Fruit fly (Drosophila melanogaster) whole organism, embryonic: ENCODE data around the gene CG4593.

Source experiments
- ATbp ChIP-seq: fragments of 200-800 bp; sonication (Bioruptor generic); optimal IDR thresholded peaks from 2 replicates; lab custom pipeline; 2017; ENCODE audit warnings: missing biosample characterization, mild to moderate bottlenecking, missing genetic modification characterization, missing genetic modification reagents
- Abd-B ChIP-seq: fragments of 200-800 bp; sonication (Bioruptor generic); optimal IDR thresholded peaks from 2 replicates; lab custom pipeline; 2018; ENCODE audit warnings: missing biosample characterization, mild to moderate bottlenecking, missing genetic modification characterization, moderate library complexity
- CG10431 ChIP-seq: fragments of 200-800 bp; sonication (Bioruptor generic); optimal IDR thresholded peaks from 3 replicates; lab custom pipeline; 2018; ENCODE audit warnings: missing biosample characterization, mild to moderate bottlenecking, missing genetic modification characterization
- CG11398 ChIP-seq: fragments of 200-800 bp; sonication (Bioruptor generic); optimal IDR thresholded peaks from 2 replicates; lab custom pipeline; 2016; ENCODE audit warnings: missing biosample characterization, missing genetic modification characterization
- CG11504 ChIP-seq: fragments of 200-800 bp; sonication (Bioruptor generic); optimal IDR thresholded peaks from 3 replicates; lab custom pipeline; 2019; ENCODE audit warnings: missing biosample characterization, mild to moderate bottlenecking, missing genetic modification characterization, moderate library complexity
- CG12155 ChIP-seq: fragments of 200-800 bp; sonication (Bioruptor generic); optimal IDR thresholded peaks from 3 replicates; lab custom pipeline; 2016; ENCODE audit warnings: missing biosample characterization, missing genetic modification characterization
- CG12391 ChIP-seq: fragments of 200-800 bp; sonication (Bioruptor generic); optimal IDR thresholded peaks from 3 replicates; lab custom pipeline; 2018; ENCODE audit warnings: missing biosample characterization, mild to moderate bottlenecking, missing genetic modification characterization, moderate library complexity
- CG13123 ChIP-seq: fragments of 200-800 bp; sonication (Bioruptor generic); optimal IDR thresholded peaks from 2 replicates; lab custom pipeline; 2016; ENCODE audit warnings: missing biosample characterization, missing genetic modification characterization
- CG16813 ChIP-seq: fragments of 200-800 bp; sonication (Bioruptor generic); IDR thresholded peaks from 3 replicates; pipeline ENCODE4 v1.3.6; 2022; ENCODE audit warnings: missing biosample characterization, missing genetic modification characterization; ENCODE audit not compliant: partially characterized antibody
- CG17328 ChIP-seq: fragments of 200-800 bp; sonication (Bioruptor generic); IDR thresholded peaks from 2 replicates; pipeline ENCODE4 v1.3.6; 2022; ENCODE audit warnings: missing biosample characterization, missing genetic modification characterization
- CG17829 ChIP-seq: fragments of 200-800 bp; optimal IDR thresholded peaks from 2 replicates; lab custom pipeline; 2019; ENCODE audit warnings: missing biosample characterization, mild to moderate bottlenecking, missing genetic modification characterization, moderate library complexity
- CG30403 ChIP-seq: fragments of 200-800 bp; sonication (Bioruptor generic); optimal IDR thresholded peaks from 3 replicates; lab custom pipeline; 2016; ENCODE audit warnings: missing biosample characterization, missing genetic modification characterization
- CG32767 ChIP-seq: fragments of 200-800 bp; sonication (Bioruptor generic); IDR thresholded peaks from 2 replicates; pipeline ENCODE4 v1.3.6; 2022; ENCODE audit warnings: missing biosample characterization, missing genetic modification characterization
- CG43689 ChIP-seq: fragments of 200-800 bp; sonication (Bioruptor generic); IDR thresholded peaks from 2 replicates; pipeline ENCODE4 v1.3.6; 2022; ENCODE audit warnings: missing biosample characterization, missing genetic modification characterization
- CG4424 ChIP-seq: fragments of 200-800 bp; sonication (Bioruptor generic); optimal IDR thresholded peaks from 3 replicates; lab custom pipeline; 2016; ENCODE audit warnings: missing biosample characterization, missing genetic modification characterization
- CG5180 ChIP-seq: fragments of 200-800 bp; sonication (Bioruptor generic); optimal IDR thresholded peaks from 3 replicates; lab custom pipeline; 2017; ENCODE audit warnings: missing biosample characterization, missing genetic modification characterization, mild to moderate bottlenecking, moderate library complexity, missing genetic modification reagents
- CTCF ChIP-seq: fragments of 200-800 bp; sonication (Bioruptor generic); optimal IDR thresholded peaks from 2 replicates; lab custom pipeline; 2017; ENCODE audit warnings: missing biosample characterization, mild to moderate bottlenecking, missing genetic modification characterization, moderate library complexity
- CoRest ChIP-seq: fragments of 200-800 bp; sonication (Bioruptor generic); optimal IDR thresholded peaks from 3 replicates; lab custom pipeline; 2018; ENCODE audit warnings: missing biosample characterization, mild to moderate bottlenecking, missing genetic modification characterization, moderate library complexity
- D19A ChIP-seq: fragments of 200-800 bp; optimal IDR thresholded peaks from 3 replicates; lab custom pipeline; 2019; ENCODE audit warnings: missing biosample characterization, mild to moderate bottlenecking, missing genetic modification characterization, moderate library complexity
- Doc3 ChIP-seq: fragments of 200-800 bp; sonication (Bioruptor generic); IDR thresholded peaks from 3 replicates; pipeline ENCODE4 v1.3.6; 2022; ENCODE audit warnings: missing biosample characterization, missing genetic modification characterization; ENCODE audit not compliant: partially characterized antibody
- Dref ChIP-seq: fragments of 200-800 bp; sonication (Bioruptor generic); IDR thresholded peaks from 2 replicates; pipeline ENCODE4 v1.3.6; 2022; ENCODE audit warnings: missing biosample characterization, missing genetic modification characterization
- Elba2 ChIP-seq: fragments of 200-800 bp; sonication (Bioruptor generic); optimal IDR thresholded peaks from 3 replicates; lab custom pipeline; 2016; ENCODE audit warnings: missing biosample characterization, missing genetic modification characterization
- Ets65A ChIP-seq: fragments of 200-800 bp; sonication (Bioruptor generic); peaks from one replicate; lab custom pipeline; 2016; ENCODE audit warnings: missing biosample characterization, missing genetic modification characterization
- H2.0 ChIP-seq: fragments of 200-800 bp; sonication (Bioruptor generic); IDR thresholded peaks from 2 replicates; pipeline ENCODE4 v1.3.6; 2022; ENCODE audit warnings: missing biosample characterization, missing genetic modification characterization
- HLH3B ChIP-seq: fragments of 200-800 bp; sonication (Bioruptor generic); IDR thresholded peaks from 2 replicates; pipeline ENCODE4 v1.3.6; 2022; ENCODE audit warnings: missing biosample characterization, missing genetic modification characterization
- Hmx ChIP-seq: fragments of 200-800 bp; sonication (Bioruptor generic); optimal IDR thresholded peaks from 2 replicates; lab custom pipeline; 2016; ENCODE audit warnings: missing biosample characterization, missing genetic modification characterization
- MESR4 ChIP-seq: fragments of 200-800 bp; sonication (Bioruptor generic); optimal IDR thresholded peaks from 2 replicates; lab custom pipeline; 2018; ENCODE audit warnings: missing biosample characterization, mild to moderate bottlenecking, missing genetic modification characterization, moderate library complexity
- Max ChIP-seq: fragments of 200-800 bp; sonication (Bioruptor generic); optimal IDR thresholded peaks from 2 replicates; lab custom pipeline; 2016; ENCODE audit warnings: missing biosample characterization, mild to moderate bottlenecking, missing genetic modification characterization
- NFAT ChIP-seq: fragments of 200-800 bp; sonication (Bioruptor generic); IDR thresholded peaks from 2 replicates; pipeline ENCODE4 v1.3.6; 2022; ENCODE audit warnings: missing biosample characterization, missing genetic modification characterization
- Optix ChIP-seq: fragments of 200-800 bp; sonication (Bioruptor generic); IDR thresholded peaks from 3 replicates; pipeline ENCODE4 v1.3.6; 2022; ENCODE audit warnings: missing biosample characterization, missing genetic modification characterization
- Ptx1 ChIP-seq: fragments of 200-800 bp; sonication (Bioruptor generic); IDR thresholded peaks from 2 replicates; pipeline ENCODE4 v1.3.6; 2022; ENCODE audit warnings: missing biosample characterization, missing genetic modification characterization
- TFAM ChIP-seq: fragments of 200-800 bp; sonication (Bioruptor generic); optimal IDR thresholded peaks from 2 replicates; lab custom pipeline; 2017; ENCODE audit warnings: missing biosample characterization, missing genetic modification characterization, inconsistent platforms
- Tbp ChIP-seq: fragments of >200 bp; optimal IDR thresholded peaks from 2 replicates; lab custom pipeline; 2018; ENCODE audit warnings: missing biosample characterization, missing genetic modification characterization
- amos ChIP-seq: fragments of 200-800 bp; sonication (Bioruptor generic); IDR thresholded peaks from 2 replicates; pipeline ENCODE4 v1.3.6; 2022; ENCODE audit warnings: missing biosample characterization, missing genetic modification characterization; ENCODE audit not compliant: partially characterized antibody
- ato ChIP-seq: fragments of 200-800 bp; sonication (Bioruptor generic); IDR thresholded peaks from 2 replicates; pipeline ENCODE4 v1.3.6; 2022; ENCODE audit warnings: missing biosample characterization, missing genetic modification characterization; ENCODE audit not compliant: partially characterized antibody
- fd96Cb ChIP-seq: fragments of 200-800 bp; sonication (Bioruptor generic); optimal IDR thresholded peaks from 2 replicates; lab custom pipeline; 2018; ENCODE audit warnings: missing biosample characterization, mild to moderate bottlenecking, missing genetic modification characterization, moderate library complexity
- fu2 ChIP-seq: fragments of 200-800 bp; sonication (Bioruptor generic); optimal IDR thresholded peaks from 2 replicates; lab custom pipeline; 2016; ENCODE audit warnings: missing biosample characterization, missing genetic modification characterization
- grn ChIP-seq: fragments of 200-800 bp; sonication (Bioruptor generic); optimal IDR thresholded peaks from 3 replicates; lab custom pipeline; 2017; ENCODE audit warnings: missing biosample characterization, missing genetic modification characterization
- hkb ChIP-seq, 2 experiments: fragments of 200-800 bp in 1 of 2; fragments of >200 bp in 1 of 2; sonication (Bioruptor generic) in 1 of 2; IDR thresholded peaks in 1 of 2; optimal IDR thresholded peaks in 1 of 2; 2 replicates each; pipeline versions ENCODE4 v1.3.6 to Lab custom; 2017 to 2022; ENCODE audit warnings: missing biosample characterization in 1 of 2, missing genetic modification characterization in 1 of 2
- insv ChIP-seq, 2 experiments: fragments of 200-800 bp; sonication (Bioruptor generic); optimal IDR thresholded peaks; 3 replicates each; lab custom pipeline; 2016 to 2018; ENCODE audit warnings: missing biosample characterization in 2 of 2, missing genetic modification characterization in 2 of 2
- lilli ChIP-seq: fragments of 200-800 bp; sonication (Bioruptor generic); optimal IDR thresholded peaks from 3 replicates; lab custom pipeline; 2016; ENCODE audit warnings: missing biosample characterization, missing genetic modification characterization
- nerfin-2 ChIP-seq: fragments of 200-800 bp; sonication (Bioruptor generic); IDR thresholded peaks from 2 replicates; pipeline ENCODE4 v1.3.6; 2022; ENCODE audit warnings: missing biosample characterization, missing genetic modification characterization; ENCODE audit not compliant: partially characterized antibody
- nmo ChIP-seq: fragments of 200-800 bp; sonication (Bioruptor generic); optimal IDR thresholded peaks from 2 replicates; lab custom pipeline; 2018; ENCODE audit warnings: missing biosample characterization, mild to moderate bottlenecking, missing genetic modification characterization, moderate library complexity
- pho ChIP-seq: fragments of 200-800 bp; sonication (Bioruptor generic); optimal IDR thresholded peaks from 2 replicates; lab custom pipeline; 2016; ENCODE audit warnings: missing biosample characterization, missing genetic modification characterization
- ro ChIP-seq: fragments of 200-800 bp; sonication (Bioruptor generic); IDR thresholded peaks from 2 replicates; pipeline ENCODE4 v1.3.6; 2022; ENCODE audit warnings: missing biosample characterization, missing genetic modification characterization
- slp2 ChIP-seq: fragments of 200-800 bp; sonication (Bioruptor generic); optimal IDR thresholded peaks from 2 replicates; lab custom pipeline; 2016; ENCODE audit warnings: missing biosample characterization, missing genetic modification characterization
- ssp ChIP-seq: fragments of 200-800 bp; sonication (Bioruptor generic); IDR thresholded peaks from 2 replicates; pipeline ENCODE4 v1.3.6; 2022; ENCODE audit warnings: missing biosample characterization, missing genetic modification characterization
- sug ChIP-seq: fragments of 200-800 bp; optimal IDR thresholded peaks from 2 replicates; lab custom pipeline; 2019; ENCODE audit warnings: missing biosample characterization, mild to moderate bottlenecking, missing genetic modification characterization, moderate library complexity
- vvl ChIP-seq: fragments of 200-800 bp; sonication (Bioruptor generic); IDR thresholded peaks from 2 replicates; pipeline ENCODE4 v1.3.6; 2022; ENCODE audit warnings: missing biosample characterization, missing genetic modification characterization
- yki ChIP-seq: fragments of >200 bp; optimal IDR thresholded peaks from 3 replicates; lab custom pipeline; 2018

Gene CG4593

DNA sequence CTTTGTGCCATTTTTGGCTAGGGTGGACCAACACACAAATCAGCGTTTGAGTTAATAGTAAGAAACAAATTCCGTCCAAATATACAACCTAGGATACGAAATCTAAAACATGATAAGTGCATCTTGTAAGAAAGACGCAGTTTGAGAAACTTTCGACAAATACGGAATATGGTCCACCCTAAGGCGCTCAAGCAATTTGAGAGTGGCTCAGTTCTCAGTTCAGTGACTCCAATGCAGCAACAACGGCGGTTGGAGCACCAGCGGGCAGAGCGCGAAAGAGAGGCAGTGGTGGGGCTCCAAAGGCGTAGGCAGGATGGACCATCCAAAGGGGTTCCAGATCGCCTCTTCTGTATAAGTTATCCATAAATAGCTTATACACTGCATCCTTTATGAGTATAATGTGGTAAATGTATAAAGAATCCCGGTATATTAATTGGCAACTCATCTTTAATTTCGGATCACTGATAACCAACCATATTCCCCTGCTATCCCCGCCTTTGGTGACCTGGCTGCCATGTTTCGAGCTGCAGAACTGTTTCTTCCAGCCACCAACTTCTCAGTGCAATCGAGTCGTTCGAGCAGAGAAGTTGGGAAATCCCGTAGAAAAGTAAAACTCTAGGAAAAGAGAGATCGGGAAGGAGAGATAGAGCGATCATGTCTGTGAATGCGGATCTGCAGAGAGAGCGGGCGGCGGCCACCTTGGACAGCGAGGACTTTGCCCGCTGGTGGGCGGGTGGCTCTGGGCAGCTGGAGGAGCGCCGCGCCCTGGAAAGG, 44.1 kb upstream of the CG4593 start, which contains the start of gene CG4586 (continued):
- TF ChIP-seq Ptx1 (GFP tag; lab: Robert Waterston, UW) (peak; percentile 87), sug (tag; lab: Kevin White, UChicago) (peak; percentile 84), ATbp (peak; percentile 96), TFAM (peak; percentile 76), Abd-B (GFP tag; lab: Kevin White, UChicago) (peak; percentile 70), Dref (GFP tag; lab: Robert Waterston, UW) (no peak; the same call in 1 of the 2 replicates), H2.0 (peak; percentile 92), MESR4 (GFP tag; lab: Kevin White, UChicago) (peak; percentile 77), fd96Cb (tag; lab: Kevin White, UChicago) (peak; percentile 87), Ets65A (GFP tag; lab: Kevin White, UChicago) (peak; percentile 99), CG32767 (GFP tag; lab: Robert Waterston, UW) (peak; percentile 91), nmo (peak; percentile 89), CG11504 (tag; lab: Kevin White, UChicago) (peak; percentile 93), CG17328 (peak; percentile 95), CG4424 (GFP tag; lab: Kevin White, UChicago) (peak; percentile 93), amos (GFP tag; lab: Robert Waterston, UW) (no peak), pho (GFP tag; lab: Kevin White, UChicago) (peak; percentile 93), CG17829 (tag; lab: Kevin White, UChicago) (peak; percentile 91), CG12155 (peak; percentile 92), insv (GFP tag; optimal IDR thresholded peaks at IDR 0.05; lab: Kevin White, UChicago) (peak; percentile 57 to 62), Elba2 (peak; percentile 56), ato (GFP tag; lab: Robert Waterston, UW) (no peak), CG43689 (GFP tag; lab: Robert Waterston, UW) (peak; percentile 84; the same call in 1 of the 2 replicates), CG10431 (GFP tag; lab: Kevin White, UChicago) (peak; percentile 72), CG5180 (GFP tag; lab: Kevin White, UChicago) (peak; percentile 87), fu2 (GFP tag; lab: Kevin White, UChicago) (peak; percentile 95), Max (peak; percentile 95), ssp (GFP tag; lab: Robert Waterston, UW) (peak; percentile 67), vvl (GFP tag; lab: Robert Waterston, UW) (peak; percentile 98), yki (lab: Kevin White, UChicago) (no peak), hkb (optimal IDR thresholded peaks at IDR 0.05; lab: Kevin White, UChicago) (no peak), hkb (GFP tag; IDR thresholded peaks at IDR 0.05; lab: Robert Waterston, UW) (peak; percentile 99), CG12391 (tag; lab: Kevin White, UChicago) (peak; percentile 95), Optix (GFP tag; lab: Robert Waterston, UW) (peak; percentile 93), CG16813 (GFP tag; lab: Robert Waterston, UW) (no peak), HLH3B (GFP tag; lab: Robert Waterston, UW) (peak; percentile 92), nerfin-2 (GFP tag; lab: Robert Waterston, UW) (no peak), Hmx (GFP tag; lab: Kevin White, UChicago) (peak; percentile 75), NFAT (GFP tag; lab: Robert Waterston, UW) (peak; percentile 91), Doc3 (GFP tag; lab: Robert Waterston, UW) (no peak), ro (GFP tag; lab: Robert Waterston, UW) (peak; percentile 52), CG30403 (GFP tag; lab: Kevin White, UChicago) (peak; percentile 93), slp2 (GFP tag; lab: Kevin White, UChicago) (peak; percentile 92), CG11398 (peak; percentile 95), D19A (tag; lab: Kevin White, UChicago) (peak; percentile 90), CTCF (GFP tag; lab: Kevin White, UChicago) (peak; percentile 59), CG13123 (GFP tag; lab: Kevin White, UChicago) (peak; percentile 87), Tbp (GFP tag; lab: Kevin White, UChicago) (no peak), CoRest (tag; lab: Kevin White, UChicago) (peak; percentile 87), lilli (GFP tag; lab: Kevin White, UChicago) (peak; percentile 96), grn (GFP tag; lab: Kevin White, UChicago) (peak; percentile 72)
